Fruit fly (Drosophila melanogaster): ENCODE data around the gene CG17350.

The CG17350 gene

dm6 chr2L:19398317-19399234 is 17.8 kb downstream of the CG17350 start, which contains the start of gene CG17544 (continued):
- TF ChIP-seq CG32532 (GFP tag; IDR thresholded peaks at IDR 0.05) = peak; percentile 76
- peak; percentile 49 for TF ChIP-seq tin (GFP tag; optimal IDR thresholded peaks at IDR 0.05)
- no peak for TF ChIP-seq Dip2 (GFP tag; IDR thresholded peaks at IDR 0.05)
- peak; percentile 57 for TF ChIP-seq Antp (GFP tag; optimal IDR thresholded peaks at IDR 0.05)
- TF ChIP-seq fu2 (GFP tag; optimal IDR thresholded peaks at IDR 0.05) = peak; percentile 25
- peak; percentile 59 for TF ChIP-seq Fer2 (tag; optimal IDR thresholded peaks at IDR 0.05)
- TF ChIP-seq CG4360 (GFP tag; IDR thresholded peaks at IDR 0.05) = peak; percentile 30; the same call in 1 of the 2 replicates
- peak; percentile 29 for TF ChIP-seq CG7987 (GFP tag; optimal IDR thresholded peaks at IDR 0.05)
- TF ChIP-seq nom (GFP tag; optimal IDR thresholded peaks at IDR 0.05) = peak; percentile 70
- no peak for TF ChIP-seq Hey (tag; optimal IDR thresholded peaks at IDR 0.05)
- TF ChIP-seq dan (GFP tag; IDR thresholded peaks at IDR 0.05) = no peak
- 0 out of 3 replicates have a peak, but pooled peaks have one; percentile 9 for TF ChIP-seq Opbp (GFP tag; IDR thresholded peaks at IDR 0.05; ENCODE audit: partially characterized antibody)
- TF ChIP-seq CG18476 (GFP tag; optimal IDR thresholded peaks at IDR 0.05) = no peak
- peak; percentile 80 for TF ChIP-seq Nf-YC (tag; optimal IDR thresholded peaks at IDR 0.05)
- TF ChIP-seq CG4282 (GFP tag; optimal IDR thresholded peaks at IDR 0.05) = no peak
- peak; percentile 60 for TF ChIP-seq gsb-n (tag; optimal IDR thresholded peaks at IDR 0.05)
- TF ChIP-seq CG6854 (GFP tag; optimal IDR thresholded peaks at IDR 0.05) = peak; percentile 73
- TF ChIP-seq pfk (GFP tag; optimal IDR thresholded peaks at IDR 0.05) = peak; percentile 3
- TF ChIP-seq Doc3 (GFP tag; IDR thresholded peaks at IDR 0.05; ENCODE audit: partially characterized antibody) = no peak
- no peak for TF ChIP-seq repo (GFP tag; optimal IDR thresholded peaks at IDR 0.05)
- peak; percentile 64 for TF ChIP-seq Asciz (GFP tag; optimal IDR thresholded peaks at IDR 0.05)
- no peak for TF ChIP-seq CG17568 (GFP tag; optimal IDR thresholded peaks at IDR 0.05)
- TF ChIP-seq CG6813 (GFP tag; optimal IDR thresholded peaks at IDR 0.05) = peak; percentile 81
- TF ChIP-seq Sin3A (optimal IDR thresholded peaks at IDR 0.05) = no peak
- TF ChIP-seq row (GFP tag; IDR thresholded peaks at IDR 0.05) = peak; percentile 73
- TF ChIP-seq Rx (GFP tag; IDR thresholded peaks at IDR 0.05) = peak; percentile 52; the same call in 1 of the 2 replicates
- TF ChIP-seq CG16815 (GFP tag; optimal IDR thresholded peaks at IDR 0.05) = peak; percentile 80
- TF ChIP-seq Deaf1 (tag; optimal IDR thresholded peaks at IDR 0.05) = peak; percentile 70
- no peak for TF ChIP-seq fru (optimal IDR thresholded peaks at IDR 0.05)
- no peak for TF ChIP-seq ara (GFP tag; IDR thresholded peaks at IDR 0.05)
- no peak for TF ChIP-seq Hmx (GFP tag; optimal IDR thresholded peaks at IDR 0.05)
- TF ChIP-seq ham (GFP tag; IDR thresholded peaks at IDR 0.05) = no peak
- TF ChIP-seq CG18011 (GFP tag; optimal IDR thresholded peaks at IDR 0.05) = peak; percentile 12
- TF ChIP-seq pros (GFP tag; optimal IDR thresholded peaks at IDR 0.05) = peak; percentile 54
- no peak for TF ChIP-seq CG1792 (GFP tag; optimal IDR thresholded peaks at IDR 0.05)
- peak; percentile 79 for TF ChIP-seq ttk (GFP tag; IDR thresholded peaks at IDR 0.05)
- no peak for TF ChIP-seq CG15073 (GFP tag; optimal IDR thresholded peaks at IDR 0.05)
- TF ChIP-seq Lim3 (GFP tag; IDR thresholded peaks at IDR 0.05) = no peak
- TF ChIP-seq CG10543 (GFP tag; optimal IDR thresholded peaks at IDR 0.05) = peak; percentile 92
- no peak for TF ChIP-seq peb (GFP tag; IDR thresholded peaks at IDR 0.05)
- TF ChIP-seq CG12104 (GFP tag; optimal IDR thresholded peaks at IDR 0.05) = peak; percentile 52
- TF ChIP-seq Drgx (GFP tag; IDR thresholded peaks at IDR 0.05) = peak; percentile 60
- TF ChIP-seq CoRest (tag; optimal IDR thresholded peaks at IDR 0.05) = peak; percentile 90
- peak; percentile 58 for TF ChIP-seq croc (GFP tag; conservative IDR thresholded peaks at IDR 0.05)
- no peak; the same call in 1 of the 2 replicates for TF ChIP-seq CG10366 (GFP tag; IDR thresholded peaks at IDR 0.05)
- no peak for TF ChIP-seq CG10959 (GFP tag; IDR thresholded peaks at IDR 0.05)
- TF ChIP-seq CG13123 (GFP tag; optimal IDR thresholded peaks at IDR 0.05) = peak; percentile 23
- no peak for TF ChIP-seq CG42726 (GFP tag; IDR thresholded peaks at IDR 0.05; ENCODE audit: partially characterized antibody)
- TF ChIP-seq CG6689 (GFP tag; IDR thresholded peaks at IDR 0.05) = peak; percentile 52; the same call in 1 of the 2 replicates
